Worm (Caenorhabditis elegans) whole organism, late embryonic: ENCODE results near the gene F39F10.2.

Experiments
- T23F11.4 ChIP-seq: fragments of 200-800 bp; sonication (Bioruptor generic); optimal IDR thresholded peaks from 2 replicates; lab custom pipeline; 2018; ENCODE audit warnings: mild to moderate bottlenecking, missing genetic modification characterization, missing compliant biosample characterization
- Y22D7AL.16 ChIP-seq: sonication (generic microtip); optimal IDR thresholded peaks from 2 replicates; lab custom pipeline; 2016; ENCODE audit warnings: missing genetic modification characterization, missing compliant biosample characterization
- dmd-4 ChIP-seq: sonication (generic microtip); optimal IDR thresholded peaks from 2 replicates; lab custom pipeline; 2016; ENCODE audit warnings: borderline replicate concordance, missing genetic modification characterization, missing compliant biosample characterization
- dve-1 ChIP-seq: sonication (generic microtip); optimal IDR thresholded peaks from 2 replicates; lab custom pipeline; 2017; ENCODE audit warnings: antibody characterized with exemption, mild to moderate bottlenecking, missing genetic modification characterization, missing compliant biosample characterization
- hlh-30 ChIP-seq: sonication (generic microtip); optimal IDR thresholded peaks from 2 replicates; lab custom pipeline; 2017; ENCODE audit warnings: antibody characterized with exemption, missing genetic modification characterization, missing compliant biosample characterization; ENCODE audit not compliant: insufficient read depth
- nhr-232 ChIP-seq: sonication (generic microtip); optimal IDR thresholded peaks from 2 replicates; lab custom pipeline; 2016; ENCODE audit warnings: missing genetic modification characterization, missing compliant biosample characterization
- pha-4 ChIP-seq: fragments of 150-350 bp; optimal IDR thresholded peaks from 2 replicates; lab custom pipeline; 2018; ENCODE audit warnings: missing biosample characterization, missing genetic modification reagents, missing genetic modification characterization
- pqm-1 ChIP-seq: sonication (generic microtip); optimal IDR thresholded peaks from 2 replicates; lab custom pipeline; 2016; ENCODE audit warnings: missing genetic modification characterization, missing compliant biosample characterization
- rnt-1 ChIP-seq: sonication (generic microtip); optimal IDR thresholded peaks from 2 replicates; lab custom pipeline; 2016; ENCODE audit warnings: missing genetic modification characterization, missing compliant biosample characterization
- unc-3 ChIP-seq, 2 experiments: fragments of 200-800 bp in 1 of 2; sonication (Bioruptor generic) in 1 of 2; sonication (generic microtip) in 1 of 2; conservative IDR thresholded peaks in 1 of 2; optimal IDR thresholded peaks in 1 of 2; 2 replicates each; pipeline versions ENCODE4 v1.3.6 to Lab custom; 2016 to 2022; ENCODE audit warnings: missing compliant biosample characterization in 2 of 2, missing genetic modification characterization in 2 of 2, missing genetic modification reagents in 1 of 2
- unc-55 ChIP-seq: sonication (generic microtip); optimal IDR thresholded peaks from 2 replicates; lab custom pipeline; 2017; ENCODE audit warnings: missing biosample characterization, missing genetic modification reagents, missing genetic modification characterization
- unc-86 ChIP-seq: sonication (generic microtip); optimal IDR thresholded peaks from 2 replicates; lab custom pipeline; 2016; ENCODE audit warnings: missing genetic modification characterization, missing compliant biosample characterization

DNA sequence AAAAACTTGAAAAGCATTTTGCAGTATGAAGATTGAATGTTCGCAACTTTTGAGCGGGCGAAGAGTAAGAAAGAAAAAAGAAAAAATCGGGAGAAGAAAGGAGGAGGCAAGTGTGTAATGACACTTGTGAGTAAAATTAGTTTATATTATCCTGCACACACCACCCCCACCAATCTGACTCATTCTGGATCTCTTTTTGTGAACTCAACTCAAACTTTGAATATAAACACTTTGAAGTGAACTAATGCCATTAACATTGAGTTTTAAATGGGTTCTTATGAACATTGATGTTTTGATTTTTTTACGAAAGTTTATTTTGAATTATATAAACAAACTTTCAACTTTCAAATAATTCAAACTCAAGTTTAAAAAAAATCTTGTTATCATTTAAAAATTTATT lies 49.8 kb upstream of the F39F10.2 start, which contains the start of gene F41G4.8:
- TF ChIP-seq unc-3 (GFP tag; conservative IDR thresholded peaks at IDR 0.05; lab: Robert Waterston, UW), result no peak
- no peak for TF ChIP-seq unc-3 (tag; optimal IDR thresholded peaks at IDR 0.05; lab: Kevin White, UChicago)
- TF ChIP-seq dmd-4, result no peak
- TF ChIP-seq dve-1 (tag; lab: Kevin White, UChicago), result no peak
- TF ChIP-seq rnt-1 (tag; lab: Kevin White, UChicago), result no peak
- TF ChIP-seq Y22D7AL.16 (tag; lab: Kevin White, UChicago), result no peak
- no peak for TF ChIP-seq pqm-1 (tag; lab: Kevin White, UChicago)
- no peak for TF ChIP-seq pha-4 (tag; lab: Kevin White, UChicago)
- no peak for TF ChIP-seq T23F11.4 (GFP tag; lab: Kevin White, UChicago)
- no peak for TF ChIP-seq nhr-232 (tag; lab: Kevin White, UChicago)
- no peak for TF ChIP-seq hlh-30
- no peak for TF ChIP-seq unc-86 (tag; lab: Kevin White, UChicago)
- no peak for TF ChIP-seq unc-55
